Fruit fly (Drosophila melanogaster): ENCODE data around the gene CG43220.

Gene CG43220

dm6 chr2L:17472582-17473524, 13.5 kb upstream of the CG43220 start, which contains the start of gene BicD (continued):
- TF ChIP-seq CG9727 (GFP tag; optimal IDR thresholded peaks at IDR 0.05) (peak; percentile 28), Hand (GFP tag; optimal IDR thresholded peaks at IDR 0.05) (no peak), pita (GFP tag; optimal IDR thresholded peaks at IDR 0.05) (peak; percentile 65), Dip2 (GFP tag; IDR thresholded peaks at IDR 0.05) (no peak), trem (tag; optimal IDR thresholded peaks at IDR 0.05) (peak; percentile 83), br (optimal IDR thresholded peaks at IDR 0.05) (no peak), hkb (optimal IDR thresholded peaks at IDR 0.05) (no peak), hkb (GFP tag; IDR thresholded peaks at IDR 0.05) (peak; percentile 39), CG3065 (GFP tag; optimal IDR thresholded peaks at IDR 0.05) (no peak), CG13624 (GFP tag; optimal IDR thresholded peaks at IDR 0.05) (no peak), tll (GFP tag; optimal IDR thresholded peaks at IDR 0.05) (no peak), dm (GFP tag; optimal IDR thresholded peaks at IDR 0.05) (no peak), Dref (GFP tag; IDR thresholded peaks at IDR 0.05) (peak; percentile 77), CG4617 (GFP tag; optimal IDR thresholded peaks at IDR 0.05; ENCODE audit: borderline replicate concordance) (peak; percentile 38), D (optimal IDR thresholded peaks at IDR 0.05) (peak; percentile 46), D (GFP tag; optimal IDR thresholded peaks at IDR 0.05) (no peak), Deaf1 (tag; optimal IDR thresholded peaks at IDR 0.05) (peak; percentile 34), CG13296 (GFP tag; optimal IDR thresholded peaks at IDR 0.05) (peak; percentile 24), sob (GFP tag; IDR thresholded peaks at IDR 0.05) (peak; percentile 26; the same call in 1 of the 2 replicates), ro (GFP tag; IDR thresholded peaks at IDR 0.05) (no peak), CG15696 (tag; optimal IDR thresholded peaks at IDR 0.05) (no peak), kni (GFP tag; optimal IDR thresholded peaks at IDR 0.05) (peak; percentile 3), Myb (GFP tag; optimal IDR thresholded peaks at IDR 0.05) (no peak), MESR4 (GFP tag; optimal IDR thresholded peaks at IDR 0.05) (peak; percentile 52), CG13424 (tag; optimal IDR thresholded peaks at IDR 0.05) (peak; percentile 4), CG3726 (GFP tag; IDR thresholded peaks at IDR 0.05) (no peak), Drgx (GFP tag; IDR thresholded peaks at IDR 0.05) (no peak), CG42726 (GFP tag; IDR thresholded peaks at IDR 0.05; ENCODE audit: partially characterized antibody) (peak; percentile 35; the same call in 1 of the 2 replicates), cg (GFP tag; optimal IDR thresholded peaks at IDR 0.05) (peak; percentile 88), CG16779 (GFP tag; IDR thresholded peaks at IDR 0.05) (no peak), CG14710 (tag; optimal IDR thresholded peaks at IDR 0.05) (peak; percentile 76), ara (GFP tag; IDR thresholded peaks at IDR 0.05) (no peak), CG15073 (GFP tag; optimal IDR thresholded peaks at IDR 0.05) (no peak), Ssrp (tag; optimal IDR thresholded peaks at IDR 0.05) (no peak), Dll (GFP tag; IDR thresholded peaks at IDR 0.05; ENCODE audit: partially characterized antibody) (peak; percentile 78), z (GFP tag; IDR thresholded peaks at IDR 0.05) (no peak), Optix (GFP tag; IDR thresholded peaks at IDR 0.05) (no peak), lab (GFP tag; optimal IDR thresholded peaks at IDR 0.05) (peak; percentile 31), Dip3 (GFP tag; optimal IDR thresholded peaks at IDR 0.05) (no peak), Antp (GFP tag; optimal IDR thresholded peaks at IDR 0.05) (no peak), Sry-β (GFP tag; optimal IDR thresholded peaks at IDR 0.05) (no peak), sna (GFP tag; IDR thresholded peaks at IDR 0.05; ENCODE audit: partially characterized antibody) (peak; percentile 72; the same call in 1 of the 2 replicates), CG2129 (GFP tag; IDR thresholded peaks at IDR 0.05; ENCODE audit: partially characterized antibody) (no peak), exex (tag; optimal IDR thresholded peaks at IDR 0.05) (peak; percentile 94), Fer3 (tag; optimal IDR thresholded peaks at IDR 0.05) (peak; percentile 5), lilli (GFP tag; optimal IDR thresholded peaks at IDR 0.05) (no peak), Jarid2 (GFP tag; optimal IDR thresholded peaks at IDR 0.05) (peak; percentile 65), phol (tag; optimal IDR thresholded peaks at IDR 0.05) (peak; percentile 58), CG12104 (GFP tag; optimal IDR thresholded peaks at IDR 0.05) (no peak)
